Worm (Caenorhabditis elegans) whole organism, L4 larva: ENCODE results near the gene egl-8.

Experiments
- Y75B8A.6 ChIP-seq: fragments of 200-800 bp; sonication (Bioruptor generic); IDR thresholded peaks from 2 replicates; pipeline ENCODE4 v1.3.6; 2022; ENCODE audit warnings: missing genetic modification reagents, missing genetic modification characterization, missing compliant biosample characterization
- ZK337.2 ChIP-seq: fragments of 200-800 bp; sonication (Bioruptor generic); IDR thresholded peaks from 2 replicates; pipeline ENCODE4 v1.3.6; 2022; ENCODE audit warnings: missing genetic modification reagents, missing genetic modification characterization, missing compliant biosample characterization
- ama-1 ChIP-seq: fragments of 150-350 bp; optimal IDR thresholded peaks from 2 replicates; lab custom pipeline; 2014; ENCODE audit warnings: inconsistent platforms, mixed read lengths
- hlh-30 ChIP-seq: sonication (generic microtip); optimal IDR thresholded peaks from 2 replicates; lab custom pipeline; 2017; ENCODE audit warnings: antibody characterized with exemption, mild to moderate bottlenecking, missing genetic modification characterization, missing compliant biosample characterization; ENCODE audit not compliant: insufficient read depth
- mdl-1 ChIP-seq, 2 experiments: fragments of 150-350 bp in 1 of 2; sonication (generic microtip) in 1 of 2; optimal IDR thresholded peaks; 2 replicates each; lab custom pipeline; 2014 to 2017; ENCODE audit warnings: missing biosample characterization in 2 of 2, missing genetic modification characterization in 2 of 2
- mes-2 ChIP-seq: sonication (generic microtip); optimal IDR thresholded peaks from 2 replicates; lab custom pipeline; 2016; ENCODE audit warnings: missing genotype, mild to moderate bottlenecking, missing genetic modification characterization, missing compliant biosample characterization; ENCODE audit not compliant: poor library complexity, severe bottlenecking
- nhr-237 ChIP-seq: sonication (generic microtip); optimal IDR thresholded peaks from 2 replicates; lab custom pipeline; 2017; ENCODE audit warnings: missing biosample characterization, missing genetic modification characterization
- nhr-77 ChIP-seq: fragments of 150-350 bp; optimal IDR thresholded peaks from 2 replicates; lab custom pipeline; 2014; ENCODE audit warnings: missing biosample characterization, missing genetic modification characterization
- skn-1 ChIP-seq: fragments of 150-350 bp; optimal IDR thresholded peaks from 2 replicates; lab custom pipeline; 2014; ENCODE audit warnings: missing biosample characterization, missing genetic modification characterization
- snpc-4 ChIP-seq: fragments of 150-350 bp; optimal IDR thresholded peaks from 2 replicates; lab custom pipeline; 2014; ENCODE audit warnings: missing biosample characterization, missing genetic modification characterization
- unc-62 ChIP-seq, 3 experiments: fragments of 150-350 bp in 1 of 3; sonication (generic microtip); optimal IDR thresholded peaks in 2 of 3; peaks in 1 of 3; 1 replicate in 1 of 3; 2 replicates in 2 of 3; lab custom pipeline; 2014 to 2017; ENCODE audit warnings: missing biosample characterization in 3 of 3, missing genetic modification characterization in 3 of 3, missing genetic modification reagents in 3 of 3, missing genotype in 1 of 3
- ztf-11 ChIP-seq: fragments of 150-350 bp; optimal IDR thresholded peaks from 2 replicates; lab custom pipeline; 2014; ENCODE audit warnings: missing biosample characterization, missing genetic modification characterization

DNA sequence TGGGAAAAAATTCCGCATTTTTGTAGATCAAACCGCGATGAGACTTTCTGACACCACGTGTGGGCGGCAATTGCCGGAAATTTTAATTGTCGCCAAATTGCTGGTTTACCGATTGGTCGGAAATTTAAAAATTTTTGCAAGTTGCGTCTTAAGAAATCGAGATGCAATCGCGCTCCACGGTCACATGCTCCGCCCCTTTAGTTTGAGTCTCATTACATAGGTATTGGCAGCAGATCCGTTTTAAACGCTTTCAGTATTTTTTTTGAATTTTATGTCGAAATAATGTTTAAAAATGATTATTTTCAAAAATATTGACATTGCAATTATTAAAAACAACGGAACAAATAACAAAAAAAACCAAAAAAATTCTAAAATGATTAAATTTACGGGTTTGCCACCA lies 8.9 kb upstream of the egl-8 start:
- no peak for TF ChIP-seq snpc-4
- no peak for TF ChIP-seq ztf-11 (tag; lab: Kevin White, UChicago)
- TF ChIP-seq Y75B8A.6 (GFP tag; lab: Robert Waterston, UW): no peak
- no peak for TF ChIP-seq ama-1 (lab: Kevin White, UChicago)
- TF ChIP-seq skn-1: no peak
- TF ChIP-seq hlh-30 (tag; lab: Kevin White, UChicago): no peak
- TF ChIP-seq nhr-77: no peak
- no peak for TF ChIP-seq mes-2 (tag; lab: Kevin White, UChicago)
- TF ChIP-seq unc-62 (GFP tag; optimal IDR thresholded peaks at IDR 0.05 in 1 of 2; lab: Kevin White, UChicago): no peak
- TF ChIP-seq unc-62 (tag; optimal IDR thresholded peaks at IDR 0.05; lab: Kevin White, UChicago): no peak
- TF ChIP-seq nhr-237 (tag; lab: Kevin White, UChicago): no peak
- no peak for TF ChIP-seq ZK337.2 (GFP tag; lab: Robert Waterston, UW)
- TF ChIP-seq mdl-1 (tag; optimal IDR thresholded peaks at IDR 0.05; lab: Kevin White, UChicago): no peak
